Worm (Caenorhabditis elegans) whole organism, young adult: Measurements from ENCODE around the gene C49C3.7.
"Not testable (repeated sequence)": the region's sequence is repeated elsewhere in the genome, so short reads cannot be mapped to it uniquely, and the experiment has no call there.

ENCODE experiments used
- B0336.3 ChIP-seq: fragments of 200-800 bp; sonication (Bioruptor generic); IDR thresholded peaks from 2 replicates; pipeline ENCODE4 v1.3.6; 2022; ENCODE audit warnings: missing genetic modification characterization, missing compliant biosample characterization
- C06A6.2 ChIP-seq: fragments of 200-800 bp; sonication (Bioruptor generic); conservative IDR thresholded peaks from 2 replicates; pipeline ENCODE4 v1.3.6; 2022; ENCODE audit warnings: missing genetic modification characterization, missing compliant biosample characterization
- F10E7.11 ChIP-seq: sonication (generic microtip); optimal IDR thresholded peaks from 2 replicates; lab custom pipeline; 2017; ENCODE audit warnings: mild to moderate bottlenecking, missing genetic modification characterization, moderate library complexity, missing compliant biosample characterization
- F33H1.4 ChIP-seq: fragments of 200-800 bp; sonication (Bioruptor generic); IDR thresholded peaks from 2 replicates; pipeline ENCODE4 v1.3.6; 2022; ENCODE audit warnings: missing genetic modification reagents, missing genetic modification characterization, missing compliant biosample characterization
- F57A8.1 ChIP-seq: fragments of 200-800 bp; sonication (Bioruptor generic); optimal IDR thresholded peaks from 2 replicates; lab custom pipeline; 2018; ENCODE audit warnings: mild to moderate bottlenecking, missing genetic modification characterization, moderate library complexity, missing compliant biosample characterization
- K12H6.12 ChIP-seq: fragments of 200-800 bp; sonication (Bioruptor generic); optimal IDR thresholded peaks from 2 replicates; lab custom pipeline; 2018; ENCODE audit warnings: mild to moderate bottlenecking, missing genetic modification characterization, missing compliant biosample characterization
- Y56A3A.18 ChIP-seq: fragments of 200-800 bp; sonication (Bioruptor generic); IDR thresholded peaks from 2 replicates; pipeline ENCODE4 v1.3.6; 2022; ENCODE audit warnings: missing genetic modification reagents, missing genetic modification characterization, missing compliant biosample characterization
- Y79H2A.3 ChIP-seq: fragments of 200-800 bp; sonication (Bioruptor generic); conservative IDR thresholded peaks from 2 replicates; pipeline ENCODE4 v1.3.6; 2022; ENCODE audit warnings: missing genetic modification reagents, missing genetic modification characterization, missing compliant biosample characterization
- Y95B8A.8 ChIP-seq: fragments of 200-800 bp; sonication (Bioruptor generic); IDR thresholded peaks from 2 replicates; pipeline ENCODE4 v1.3.6; 2022; ENCODE audit warnings: missing genetic modification reagents, missing genetic modification characterization, missing compliant biosample characterization
- akir-1 ChIP-seq: fragments of 200-800 bp; sonication (Bioruptor generic); optimal IDR thresholded peaks from 2 replicates; lab custom pipeline; 2018; ENCODE audit warnings: mild to moderate bottlenecking, missing genetic modification characterization, moderate library complexity, missing compliant biosample characterization
- atf-7 ChIP-seq: sonication (generic microtip); optimal IDR thresholded peaks from 2 replicates; lab custom pipeline; 2017; ENCODE audit warnings: mild to moderate bottlenecking, missing genetic modification characterization, missing compliant biosample characterization
- attf-5 ChIP-seq: fragments of 200-800 bp; sonication (Bioruptor generic); optimal IDR thresholded peaks from 2 replicates; lab custom pipeline; 2018; ENCODE audit warnings: mild to moderate bottlenecking, missing genetic modification characterization, missing compliant biosample characterization
- cebp-1 ChIP-seq, 2 experiments: fragments of 200-800 bp in 1 of 2; sonication (Bioruptor generic) in 1 of 2; sonication (generic microtip) in 1 of 2; IDR thresholded peaks in 1 of 2; optimal IDR thresholded peaks in 1 of 2; 2 replicates each; pipeline versions ENCODE4 v1.3.6 to Lab custom; 2017 to 2022; ENCODE audit warnings: missing compliant biosample characterization in 2 of 2, missing genetic modification characterization in 2 of 2, mild to moderate bottlenecking in 1 of 2, missing genetic modification reagents in 1 of 2, moderate library complexity in 1 of 2
- ceh-40 ChIP-seq: fragments of 200-800 bp; sonication (Bioruptor generic); IDR thresholded peaks from 2 replicates; pipeline ENCODE4 v1.3.6; 2022; ENCODE audit warnings: missing genetic modification characterization, missing compliant biosample characterization
- ceh-79 ChIP-seq: sonication (generic microtip); optimal IDR thresholded peaks from 2 replicates; lab custom pipeline; 2017; ENCODE audit warnings: mild to moderate bottlenecking, missing genetic modification characterization, missing compliant biosample characterization
- dpl-1 ChIP-seq: fragments of 150-350 bp; optimal IDR thresholded peaks from 2 replicates; lab custom pipeline; 2014; ENCODE audit warnings: missing biosample characterization, missing genetic modification reagents, missing genetic modification characterization
- egl-18 ChIP-seq: fragments of 200-800 bp; sonication (Bioruptor generic); IDR thresholded peaks from 2 replicates; pipeline ENCODE4 v1.3.6; 2022; ENCODE audit warnings: missing genetic modification reagents, missing genetic modification characterization, missing compliant biosample characterization
- ekl-4 ChIP-seq: fragments of 200-800 bp; sonication (Bioruptor generic); IDR thresholded peaks from 2 replicates; pipeline ENCODE4 v1.3.6; 2022; ENCODE audit warnings: missing genetic modification reagents, missing genetic modification characterization, missing compliant biosample characterization
- him-1 ChIP-seq: sonication (generic microtip); optimal IDR thresholded peaks from 2 replicates; lab custom pipeline; 2016; ENCODE audit warnings: missing genotype, missing genetic modification reagents, missing genetic modification characterization, missing compliant biosample characterization
- hmg-20 ChIP-seq: fragments of 200-800 bp; sonication (Bioruptor generic); IDR thresholded peaks from 2 replicates; pipeline ENCODE4 v1.3.6; 2022; ENCODE audit warnings: missing genetic modification reagents, missing genetic modification characterization, missing compliant biosample characterization
- hrde-1 ChIP-seq: sonication (generic microtip); optimal IDR thresholded peaks from 2 replicates; lab custom pipeline; 2016; ENCODE audit warnings: missing genetic modification characterization, mild to moderate bottlenecking, missing compliant biosample characterization, moderate library complexity, missing genotype, missing genetic modification reagents, borderline replicate concordance
- hsf-1 ChIP-seq: fragments of 200-800 bp; sonication (Bioruptor generic); IDR thresholded peaks from 2 replicates; pipeline ENCODE4 v1.3.6; 2022; ENCODE audit warnings: missing genetic modification reagents, missing genetic modification characterization, missing compliant biosample characterization
- lin-26 ChIP-seq: fragments of 200-800 bp; sonication (Bioruptor generic); IDR thresholded peaks from 2 replicates; pipeline ENCODE4 v1.3.6; 2022; ENCODE audit warnings: missing genetic modification reagents, missing genetic modification characterization, missing compliant biosample characterization
- madf-10 ChIP-seq: sonication (generic microtip); optimal IDR thresholded peaks from 2 replicates; lab custom pipeline; 2016; ENCODE audit warnings: mild to moderate bottlenecking, missing genetic modification characterization, missing compliant biosample characterization
- mel-28 ChIP-seq: sonication (generic microtip); optimal IDR thresholded peaks from 2 replicates; lab custom pipeline; 2016; ENCODE audit warnings: borderline replicate concordance, mild to moderate bottlenecking, missing genetic modification characterization, missing compliant biosample characterization
- nfya-1 ChIP-seq: sonication (generic microtip); optimal IDR thresholded peaks from 2 replicates; lab custom pipeline; 2017; ENCODE audit warnings: antibody characterized with exemption, missing compliant biosample characterization, missing genetic modification characterization, borderline replicate concordance; ENCODE audit not compliant: insufficient read depth
- nfya-2 ChIP-seq: fragments of 200-800 bp; sonication (Bioruptor generic); IDR thresholded peaks from 2 replicates; pipeline ENCODE4 v1.3.6; 2022; ENCODE audit warnings: missing genetic modification reagents, missing genetic modification characterization, missing compliant biosample characterization
- nhr-120 ChIP-seq: fragments of 200-800 bp; sonication (Bioruptor generic); IDR thresholded peaks from 2 replicates; pipeline ENCODE4 v1.3.6; 2022; ENCODE audit warnings: missing genetic modification characterization, missing compliant biosample characterization
- nhr-179 ChIP-seq: sonication (generic microtip); optimal IDR thresholded peaks from 2 replicates; lab custom pipeline; 2016; ENCODE audit warnings: mild to moderate bottlenecking, missing genetic modification characterization, missing compliant biosample characterization
- nhr-27 ChIP-seq: fragments of 200-800 bp; sonication (Bioruptor generic); optimal IDR thresholded peaks from 2 replicates; lab custom pipeline; 2018; ENCODE audit warnings: mild to moderate bottlenecking, missing genetic modification characterization, moderate library complexity, missing compliant biosample characterization
- nhr-90 ChIP-seq: sonication (generic microtip); optimal IDR thresholded peaks from 2 replicates; lab custom pipeline; 2016; ENCODE audit warnings: missing genotype, mild to moderate bottlenecking, missing genetic modification characterization, missing compliant biosample characterization
- pbrm-1 ChIP-seq: fragments of 200-800 bp; sonication (Bioruptor generic); IDR thresholded peaks from 2 replicates; pipeline ENCODE4 v1.3.6; 2022; ENCODE audit warnings: missing genetic modification reagents, missing genetic modification characterization, missing compliant biosample characterization
- snpc-4 ChIP-seq, 5 experiments: fragments of 150-350 bp in 1 of 5; sonication (generic microtip) in 4 of 5; optimal IDR thresholded peaks; 2 replicates each; lab custom pipeline; 2014 to 2018; ENCODE audit warnings: missing genetic modification characterization in 5 of 5, missing biosample characterization in 3 of 5, antibody characterized with exemption in 2 of 5, mild to moderate bottlenecking in 2 of 5, missing compliant biosample characterization in 2 of 5, missing genotype in 2 of 5, moderate library complexity in 2 of 5, missing genetic modification reagents in 1 of 5
- somi-1 ChIP-seq: fragments of 200-800 bp; sonication (Bioruptor generic); optimal IDR thresholded peaks from 2 replicates; lab custom pipeline; 2018; ENCODE audit warnings: mild to moderate bottlenecking, missing genetic modification characterization, missing compliant biosample characterization
- tbx-9 ChIP-seq: sonication (generic microtip); optimal IDR thresholded peaks from 2 replicates; lab custom pipeline; 2016; ENCODE audit warnings: borderline replicate concordance, missing genetic modification characterization, inconsistent platforms, missing compliant biosample characterization
- xnd-1 ChIP-seq: sonication (generic microtip); optimal IDR thresholded peaks from 2 replicates; lab custom pipeline; 2016; ENCODE audit warnings: missing genotype, missing genetic modification reagents, missing genetic modification characterization, missing compliant biosample characterization
- zfh-2 ChIP-seq: fragments of 200-800 bp; sonication (Bioruptor generic); conservative IDR thresholded peaks from 2 replicates; pipeline ENCODE4 v1.3.6; 2022; ENCODE audit warnings: missing genetic modification reagents, missing genetic modification characterization, missing compliant biosample characterization
- zim-3 ChIP-seq: sonication (generic microtip); optimal IDR thresholded peaks from 2 replicates; lab custom pipeline; 2017; ENCODE audit warnings: mild to moderate bottlenecking, missing genetic modification characterization, moderate library complexity, missing compliant biosample characterization
- ztf-3 ChIP-seq: fragments of 200-800 bp; sonication (Bioruptor generic); optimal IDR thresholded peaks from 2 replicates; lab custom pipeline; 2018; ENCODE audit warnings: mild to moderate bottlenecking, missing genetic modification characterization, missing compliant biosample characterization

C49C3.7 gene

DNA sequence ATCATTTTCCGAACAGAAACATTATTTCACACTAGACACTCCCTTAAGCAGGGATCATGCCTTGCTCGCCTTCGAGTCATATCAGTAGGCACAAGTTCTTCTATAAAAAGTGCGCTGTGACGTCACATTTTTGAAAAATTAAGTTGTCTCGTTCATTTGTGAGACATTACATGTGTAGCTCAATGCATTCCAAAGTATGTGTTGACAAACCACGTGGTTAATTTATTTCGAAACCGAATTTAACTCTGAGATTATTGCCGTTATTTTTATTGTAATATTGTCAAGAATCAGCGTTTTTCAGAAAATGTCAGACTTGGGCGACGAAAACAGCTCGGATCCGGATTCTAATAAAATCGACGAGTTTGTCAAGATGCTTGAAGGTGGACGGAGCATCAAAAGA is 37.9 kb upstream of the C49C3.7 start, which contains the start of gene T28F3.5:
T28F3.5 (plus strand) TSS at position 301 of the 400 bp plus-strand sequence.
- TF ChIP-seq dpl-1 (GFP tag; lab: Kevin White, UChicago) (no peak), C06A6.2 (GFP tag; lab: Robert Waterston, UW) (no peak), nfya-1 (tag; lab: Kevin White, UChicago) (no peak), K12H6.12 (tag; lab: Kevin White, UChicago) (no peak), nhr-90 (no peak), egl-18 (no peak), snpc-4 (GFP tag; optimal IDR thresholded peaks at IDR 0.05; lab: Kevin White, UChicago) (no peak), snpc-4 (tag; optimal IDR thresholded peaks at IDR 0.05; lab: Kevin White, UChicago) (no peak), tbx-9 (tag; lab: Kevin White, UChicago) (no peak), hmg-20 (GFP tag; lab: Robert Waterston, UW) (no peak), B0336.3 (no peak), Y79H2A.3 (GFP tag; lab: Robert Waterston, UW) (no peak), nhr-179 (tag; lab: Kevin White, UChicago) (no peak), somi-1 (GFP tag; lab: Kevin White, UChicago) (no peak), cebp-1 (GFP tag; IDR thresholded peaks at IDR 0.05; lab: Robert Waterston, UW) (no peak), cebp-1 (tag; optimal IDR thresholded peaks at IDR 0.05; lab: Kevin White, UChicago) (no peak), akir-1 (GFP tag; lab: Kevin White, UChicago) (no peak), F10E7.11 (tag; lab: Kevin White, UChicago) (no peak), F33H1.4 (GFP tag; lab: Robert Waterston, UW) (no peak)

DNA sequence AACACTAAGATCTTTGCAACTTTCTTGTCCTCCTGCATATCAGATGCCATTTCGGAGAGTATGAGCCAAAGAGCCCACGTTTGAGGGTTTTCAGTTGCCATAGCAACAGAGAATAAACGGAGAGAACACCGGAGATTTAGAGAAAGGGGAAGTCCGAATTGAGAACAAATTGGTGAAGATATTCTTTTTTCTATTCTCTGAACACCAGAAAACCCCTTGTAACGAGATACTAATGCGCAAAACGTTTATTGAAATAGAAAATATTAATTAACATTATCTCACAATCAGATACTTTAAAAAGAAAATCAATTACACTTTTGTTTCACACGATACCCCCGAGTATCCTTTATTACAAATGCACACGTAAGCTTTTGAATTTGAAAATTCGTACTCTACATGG is 30.4 kb upstream of the C49C3.7 start, which contains the start of gene ifta-2:
ifta-2 (minus strand) TSS at position 101 of the 400 bp plus-strand sequence.
- TF ChIP-seq lin-26 (GFP tag; lab: Robert Waterston, UW) (no peak), zfh-2 (GFP tag; lab: Robert Waterston, UW) (no peak), F33H1.4 (GFP tag; lab: Robert Waterston, UW) (no peak), nfya-2 (GFP tag; lab: Robert Waterston, UW) (no peak), mel-28 (tag; lab: Kevin White, UChicago) (no peak), tbx-9 (tag; lab: Kevin White, UChicago) (no peak), hsf-1 (no peak), nhr-120 (GFP tag; lab: Robert Waterston, UW) (no peak)

DNA sequence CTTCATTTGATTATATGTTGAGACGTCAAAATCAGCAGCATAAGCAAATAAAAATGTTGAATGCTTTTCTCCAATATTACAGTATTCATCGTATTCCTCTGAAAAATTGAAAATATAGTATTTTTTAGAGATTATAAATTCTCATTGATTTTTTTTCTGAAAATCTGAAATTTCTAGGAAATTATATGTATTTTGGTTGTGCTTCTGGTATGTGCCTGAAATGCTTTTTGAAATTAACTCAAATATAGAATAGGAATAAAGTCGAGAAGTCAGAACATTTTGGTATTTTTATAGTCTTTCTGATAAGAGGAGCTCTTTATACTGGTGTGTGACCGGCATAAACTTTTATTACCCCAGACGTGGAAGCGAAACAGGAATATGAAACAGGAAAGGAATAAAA is 25.1 kb upstream of the C49C3.7 start, which contains the start of gene T28F3.8:
T28F3.8 (minus strand) TSS at position 101 of the 400 bp plus-strand sequence.
- TF ChIP-seq him-1 (tag; lab: Kevin White, UChicago); nhr-27; cebp-1 (GFP tag; IDR thresholded peaks at IDR 0.05; lab: Robert Waterston, UW); cebp-1 (tag; optimal IDR thresholded peaks at IDR 0.05; lab: Kevin White, UChicago): not testable (repeated sequence)

DNA sequence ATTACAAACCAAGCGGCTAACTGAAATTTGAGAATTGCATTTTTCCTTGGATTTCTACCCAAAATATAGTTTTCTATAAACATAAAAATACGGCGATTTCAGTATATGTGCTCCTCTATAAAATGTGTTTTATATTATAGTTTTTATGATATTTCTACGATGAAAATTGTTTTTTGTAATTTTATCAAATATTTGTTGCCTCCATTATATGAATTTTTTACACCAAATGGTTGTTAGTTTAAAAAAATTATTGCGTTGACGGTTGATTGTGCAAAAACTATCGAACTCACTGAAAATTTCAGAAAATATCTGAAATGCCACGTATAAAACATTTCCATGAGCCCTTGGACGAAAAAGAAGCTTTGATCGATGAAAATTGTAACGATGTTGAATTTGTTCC is 24.1 kb upstream of the C49C3.7 start, which contains the start of gene T28F3.9:
T28F3.9 (plus strand) TSS at position 301 of the 400 bp plus-strand sequence.
- TF ChIP-seq ztf-3 (no peak), xnd-1 (tag; lab: Kevin White, UChicago) (no peak), mel-28 (tag; lab: Kevin White, UChicago) (no peak), F57A8.1 (GFP tag; lab: Kevin White, UChicago) (no peak), hrde-1 (tag; lab: Kevin White, UChicago) (no peak), ceh-40 (no peak), attf-5 (no peak), pbrm-1 (GFP tag; lab: Robert Waterston, UW) (no peak), egl-18 (no peak), zim-3 (tag; lab: Kevin White, UChicago) (no peak), ekl-4 (GFP tag; lab: Robert Waterston, UW) (no peak), akir-1 (GFP tag; lab: Kevin White, UChicago) (no peak), madf-10 (tag; lab: Kevin White, UChicago) (no peak), F33H1.4 (GFP tag; lab: Robert Waterston, UW) (no peak), ceh-79 (tag; lab: Kevin White, UChicago) (no peak), atf-7 (no peak), Y56A3A.18 (no peak), Y95B8A.8 (GFP tag; lab: Robert Waterston, UW) (no peak)
